Fruit fly (Drosophila melanogaster): ENCODE data around the gene RpS6.

Gene RpS6

dm6 chrX:7946858-7947313 is 45.8 kb upstream of the RpS6 start, which contains the start of gene orion (continued):
- peak; percentile 44; the same call in 1 of the 3 replicates for TF ChIP-seq CG34422 (GFP tag; IDR thresholded peaks at IDR 0.05)
- TF ChIP-seq CG10366 (GFP tag; IDR thresholded peaks at IDR 0.05): peak; percentile 92
- peak; percentile 26 to 52 for TF ChIP-seq Trl (optimal IDR thresholded peaks at IDR 0.05)
- TF ChIP-seq Trl (GFP tag; optimal IDR thresholded peaks at IDR 0.05): no peak
- no peak for TF ChIP-seq CG12236 (GFP tag; optimal IDR thresholded peaks at IDR 0.05)
- TF ChIP-seq CG3163 (GFP tag; optimal IDR thresholded peaks at IDR 0.05): peak; percentile 34
- peak; percentile 87 for TF ChIP-seq Med (GFP tag)
- TF ChIP-seq CG2116 (GFP tag; optimal IDR thresholded peaks at IDR 0.05): peak; percentile 42
- TF ChIP-seq CG8089 (GFP tag; optimal IDR thresholded peaks at IDR 0.05): no peak
- TF ChIP-seq gem (tag; optimal IDR thresholded peaks at IDR 0.05): no peak
- peak; percentile 72 for TF ChIP-seq ato (GFP tag; IDR thresholded peaks at IDR 0.05; ENCODE audit: partially characterized antibody)
- no peak for TF ChIP-seq Vsx1 (GFP tag; optimal IDR thresholded peaks at IDR 0.05)
- peak; percentile 56; the same call in 1 of the 2 replicates for TF ChIP-seq rib (GFP tag; IDR thresholded peaks at IDR 0.05)
- no peak for TF ChIP-seq Mes4 (GFP tag; optimal IDR thresholded peaks at IDR 0.05)
- no peak for TF ChIP-seq Six4 (GFP tag; optimal IDR thresholded peaks at IDR 0.05)
- TF ChIP-seq hth (optimal IDR thresholded peaks at IDR 0.05): no peak
- peak; percentile 65 for TF ChIP-seq Rfx (GFP tag; IDR thresholded peaks at IDR 0.05)
- TF ChIP-seq Bteb2 (GFP tag; optimal IDR thresholded peaks at IDR 0.05): no peak
- TF ChIP-seq CG3995 (GFP tag; optimal IDR thresholded peaks at IDR 0.05): peak; percentile 49
- no peak for TF ChIP-seq CG6689 (GFP tag; IDR thresholded peaks at IDR 0.05)
- peak; percentile 56; the same call in 2 of the 3 replicates for TF ChIP-seq CG7963 (GFP tag; IDR thresholded peaks at IDR 0.05; ENCODE audit: partially characterized antibody)
- peak; percentile 49; the same call in 1 of the 2 replicates for TF ChIP-seq Adf1 (GFP tag; IDR thresholded peaks at IDR 0.05)
- peak; percentile 55 for TF ChIP-seq CG15514 (GFP tag; optimal IDR thresholded peaks at IDR 0.05)
- TF ChIP-seq kni (GFP tag; optimal IDR thresholded peaks at IDR 0.05): peak; percentile 52
- TF ChIP-seq chinmo (GFP tag; IDR thresholded peaks at IDR 0.05; ENCODE audit: partially characterized antibody): peak; percentile 90
- TF ChIP-seq Optix (GFP tag; IDR thresholded peaks at IDR 0.05): peak; percentile 53; the same call in 1 of the 3 replicates
- TF ChIP-seq dan (GFP tag; IDR thresholded peaks at IDR 0.05): no peak
- TF ChIP-seq CG2199 (GFP tag; IDR thresholded peaks at IDR 0.05): peak; percentile 72; the same call in 1 of the 3 replicates
- peak; percentile 68 for TF ChIP-seq knrl (GFP tag; IDR thresholded peaks at IDR 0.05; ENCODE audit: partially characterized antibody)
- peak; percentile 31; the same call in 1 of the 2 replicates for TF ChIP-seq CG32532 (GFP tag; IDR thresholded peaks at IDR 0.05)
- TF ChIP-seq Sry-δ (GFP tag; optimal IDR thresholded peaks at IDR 0.05): peak; percentile 48
- TF ChIP-seq CG13296 (GFP tag; optimal IDR thresholded peaks at IDR 0.05): no peak
- peak; percentile 82 for TF ChIP-seq CG34224 (GFP tag; IDR thresholded peaks at IDR 0.05; ENCODE audit: partially characterized antibody)
- TF ChIP-seq HHEX (GFP tag; optimal IDR thresholded peaks at IDR 0.05): peak; percentile 30
- TF ChIP-seq CG14441 (GFP tag; IDR thresholded peaks at IDR 0.05): peak; percentile 8; the same call in 1 of the 2 replicates
- peak; percentile 9 for TF ChIP-seq Side (GFP tag; optimal IDR thresholded peaks at IDR 0.05)
- TF ChIP-seq CG10267 (tag; optimal IDR thresholded peaks at IDR 0.05): peak; percentile 21
- peak in 1 of 2 experiments; percentile 68 for TF ChIP-seq bsh (GFP tag; optimal IDR thresholded peaks at IDR 0.05)
- peak; percentile 40 for TF ChIP-seq CG10979 (tag; optimal IDR thresholded peaks at IDR 0.05)
- no peak for TF ChIP-seq NfI (GFP tag; optimal IDR thresholded peaks at IDR 0.05)
- TF ChIP-seq CG30020 (tag; optimal IDR thresholded peaks at IDR 0.05): peak; percentile 29
- TF ChIP-seq CG6254 (GFP tag; optimal IDR thresholded peaks at IDR 0.05): peak; percentile 98
- TF ChIP-seq Drgx (GFP tag; IDR thresholded peaks at IDR 0.05): peak; percentile 79
- peak; percentile 40 for TF ChIP-seq CG18599 (GFP tag; optimal IDR thresholded peaks at IDR 0.05)
- TF ChIP-seq CG12219 (GFP tag; optimal IDR thresholded peaks at IDR 0.05): peak; percentile 15
- TF ChIP-seq fu2 (GFP tag; optimal IDR thresholded peaks at IDR 0.05): no peak
- TF ChIP-seq ewg (GFP tag; optimal IDR thresholded peaks at IDR 0.05): no peak
- TF ChIP-seq prd (optimal IDR thresholded peaks at IDR 0.05): no peak
- peak; percentile 20; the same call in 1 of the 3 replicates for TF ChIP-seq prd (GFP tag; IDR thresholded peaks at IDR 0.05)
- 0 out of 2 replicates have a peak, but pooled peaks have one; percentile 33 for TF ChIP-seq slbo (GFP tag; IDR thresholded peaks at IDR 0.05)

Data from whole organism, embryonic.